Worm (Caenorhabditis elegans) whole organism, L4/young adult: ENCODE results near the gene srh-15.

Experiments used
- W03F9.2 ChIP-seq: fragments of 150-350 bp; optimal IDR thresholded peaks from 2 replicates; lab custom pipeline; 2014; ENCODE audit warnings: missing biosample characterization, missing genetic modification characterization
- dao-5 ChIP-seq: sonication (generic microtip); optimal IDR thresholded peaks from 2 replicates; lab custom pipeline; 2016; ENCODE audit warnings: missing genotype, missing genetic modification characterization, moderate library complexity, missing compliant biosample characterization
- him-1 ChIP-seq: sonication (generic microtip); optimal IDR thresholded peaks from 2 replicates; lab custom pipeline; 2016; ENCODE audit warnings: missing genotype, missing genetic modification reagents, missing genetic modification characterization, missing compliant biosample characterization

ce11 chrV:13366488-13366887, 45.7 kb downstream of the srh-15 start:
- TF ChIP-seq him-1 (tag; lab: Kevin White, UChicago) = no peak
- TF ChIP-seq W03F9.2 (tag; lab: Kevin White, UChicago) = no peak
- no peak for TF ChIP-seq dao-5 (tag; lab: Kevin White, UChicago)
